Worm (Caenorhabditis elegans) whole organism, L4 larva: ENCODE measurements around the gene sri-25.

ENCODE experiments used
- D1046.2 ChIP-seq: fragments of 200-800 bp; sonication (Bioruptor generic); IDR thresholded peaks from 2 replicates; pipeline ENCODE4 v1.3.6; 2022; ENCODE audit warnings: missing genetic modification characterization, missing compliant biosample characterization
- F37D6.2 ChIP-seq: sonication (generic microtip); optimal IDR thresholded peaks from 2 replicates; lab custom pipeline; 2016; ENCODE audit warnings: mild to moderate bottlenecking, missing genetic modification characterization, missing compliant biosample characterization
- F49E8.2 ChIP-seq: sonication (generic microtip); optimal IDR thresholded peaks from 2 replicates; lab custom pipeline; 2016; ENCODE audit warnings: missing compliant biosample characterization, mild to moderate bottlenecking, missing genetic modification characterization, borderline replicate concordance
- Y105C5A.15 ChIP-seq: fragments of 200-800 bp; sonication (Bioruptor generic); IDR thresholded peaks from 2 replicates; pipeline ENCODE4 v1.3.6; 2022; ENCODE audit warnings: missing genetic modification characterization, missing compliant biosample characterization
- Y48G9A.11 ChIP-seq: fragments of 200-800 bp; sonication (Bioruptor generic); IDR thresholded peaks from 2 replicates; pipeline ENCODE4 v1.3.6; 2022; ENCODE audit warnings: missing genetic modification reagents, missing genetic modification characterization, missing compliant biosample characterization
- Y5F2A.4 ChIP-seq: fragments of 200-800 bp; sonication (Bioruptor generic); optimal IDR thresholded peaks from 2 replicates; lab custom pipeline; 2018; ENCODE audit warnings: mild to moderate bottlenecking, missing genetic modification characterization, missing compliant biosample characterization
- Y75B8A.6 ChIP-seq: fragments of 200-800 bp; sonication (Bioruptor generic); IDR thresholded peaks from 2 replicates; pipeline ENCODE4 v1.3.6; 2022; ENCODE audit warnings: missing genetic modification reagents, missing genetic modification characterization, missing compliant biosample characterization
- ZK337.2 ChIP-seq: fragments of 200-800 bp; sonication (Bioruptor generic); IDR thresholded peaks from 2 replicates; pipeline ENCODE4 v1.3.6; 2022; ENCODE audit warnings: missing genetic modification reagents, missing genetic modification characterization, missing compliant biosample characterization
- ZK546.5 ChIP-seq, 2 experiments: sonication (generic microtip); optimal IDR thresholded peaks; 2 replicates each; lab custom pipeline; 2017; ENCODE audit warnings: missing biosample characterization in 2 of 2, missing genetic modification characterization in 2 of 2
- arid-1 ChIP-seq: fragments of 200-800 bp; sonication (Bioruptor generic); conservative IDR thresholded peaks from 2 replicates; pipeline ENCODE4 v1.3.6; 2022; ENCODE audit warnings: missing genetic modification reagents, missing genetic modification characterization, missing compliant biosample characterization
- attf-4 ChIP-seq: sonication (generic microtip); optimal IDR thresholded peaks from 3 replicates; lab custom pipeline; 2017; ENCODE audit warnings: missing biosample characterization, missing genetic modification characterization
- ceh-28 ChIP-seq: fragments of 150-350 bp; optimal IDR thresholded peaks from 2 replicates; lab custom pipeline; 2014; ENCODE audit warnings: missing biosample characterization, missing genetic modification reagents, missing genetic modification characterization
- ceh-62 ChIP-seq: sonication (generic microtip); optimal IDR thresholded peaks from 2 replicates; lab custom pipeline; 2017; ENCODE audit warnings: missing biosample characterization, missing genetic modification characterization
- ces-1 ChIP-seq: fragments of 150-350 bp; sonication (generic microtip); optimal IDR thresholded peaks from 4 replicates; lab custom pipeline; 2014; ENCODE audit warnings: missing biosample characterization, missing genetic modification reagents, missing genetic modification characterization
- daf-19 ChIP-seq: fragments of 200-800 bp; sonication (Bioruptor generic); conservative IDR thresholded peaks from 2 replicates; pipeline ENCODE4 v1.3.6; 2022; ENCODE audit warnings: missing genetic modification characterization, missing compliant biosample characterization
- dmd-6 ChIP-seq: fragments of 200-800 bp; sonication (Bioruptor generic); IDR thresholded peaks from 2 replicates; pipeline ENCODE4 v1.3.6; 2022; ENCODE audit warnings: missing genetic modification reagents, missing genetic modification characterization, missing compliant biosample characterization
- dpl-1 ChIP-seq: fragments of 150-350 bp; optimal IDR thresholded peaks from 2 replicates; lab custom pipeline; 2014; ENCODE audit warnings: missing biosample characterization, missing genetic modification reagents, missing genetic modification characterization
- dve-1 ChIP-seq: sonication (generic microtip); optimal IDR thresholded peaks from 2 replicates; lab custom pipeline; 2017; ENCODE audit warnings: antibody characterized with exemption, mild to moderate bottlenecking, missing genetic modification characterization, missing compliant biosample characterization; ENCODE audit not compliant: insufficient read depth
- egl-27 ChIP-seq: sonication (generic microtip); optimal IDR thresholded peaks from 3 replicates; lab custom pipeline; 2017; ENCODE audit warnings: missing biosample characterization, missing genetic modification reagents, missing genetic modification characterization
- egl-43 ChIP-seq: fragments of 200-800 bp; sonication (Bioruptor generic); IDR thresholded peaks from 2 replicates; pipeline ENCODE4 v1.3.6; 2022; ENCODE audit warnings: missing genetic modification reagents, missing genetic modification characterization, missing compliant biosample characterization
- fkh-10 ChIP-seq: fragments of 150-350 bp; optimal IDR thresholded peaks from 2 replicates; lab custom pipeline; 2014; ENCODE audit warnings: missing biosample characterization, missing genetic modification reagents, missing genetic modification characterization
- gei-8 ChIP-seq: fragments of 200-800 bp; sonication (Bioruptor generic); optimal IDR thresholded peaks from 2 replicates; lab custom pipeline; 2018; ENCODE audit warnings: mild to moderate bottlenecking, missing genetic modification characterization, missing compliant biosample characterization
- jun-1 ChIP-seq: fragments of 150-350 bp; optimal IDR thresholded peaks from 2 replicates; lab custom pipeline; 2014; ENCODE audit warnings: missing biosample characterization, missing genetic modification reagents, missing genetic modification characterization
- lim-7 ChIP-seq: fragments of 200-800 bp; sonication (Bioruptor generic); IDR thresholded peaks from 2 replicates; pipeline ENCODE4 v1.3.6; 2022; ENCODE audit warnings: missing genetic modification characterization, missing compliant biosample characterization
- lin-13 ChIP-seq: fragments of 150-350 bp; optimal IDR thresholded peaks from 2 replicates; lab custom pipeline; 2014; ENCODE audit warnings: missing biosample characterization, missing genetic modification reagents, missing genetic modification characterization
- lin-38 ChIP-seq: fragments of 200-800 bp; sonication (Bioruptor generic); IDR thresholded peaks from 2 replicates; pipeline ENCODE4 v1.3.6; 2022; ENCODE audit warnings: missing genetic modification reagents, missing genetic modification characterization, missing compliant biosample characterization
- lsy-2 ChIP-seq, 2 experiments: fragments of 150-350 bp in 1 of 2; sonication (generic microtip) in 1 of 2; optimal IDR thresholded peaks; 2 replicates each; lab custom pipeline; 2014 to 2017; ENCODE audit warnings: missing biosample characterization in 2 of 2, missing genetic modification characterization in 2 of 2
- mxl-3 ChIP-seq: fragments of 200-800 bp; sonication (Bioruptor generic); optimal IDR thresholded peaks from 2 replicates; lab custom pipeline; 2018; ENCODE audit warnings: mild to moderate bottlenecking, missing genetic modification characterization, missing compliant biosample characterization
- nhr-10 ChIP-seq: fragments of 150-350 bp; optimal IDR thresholded peaks from 2 replicates; lab custom pipeline; 2014; ENCODE audit warnings: missing biosample characterization, missing genetic modification characterization
- nhr-102 ChIP-seq: sonication (generic microtip); optimal IDR thresholded peaks from 2 replicates; lab custom pipeline; 2016; ENCODE audit warnings: mild to moderate bottlenecking, missing genetic modification characterization, moderate library complexity, missing compliant biosample characterization
- nhr-237 ChIP-seq: sonication (generic microtip); optimal IDR thresholded peaks from 2 replicates; lab custom pipeline; 2017; ENCODE audit warnings: missing biosample characterization, missing genetic modification characterization
- nhr-25 ChIP-seq: sonication (generic microtip); optimal IDR thresholded peaks from 2 replicates; lab custom pipeline; 2017; ENCODE audit warnings: missing genetic modification characterization, mild to moderate bottlenecking, missing compliant biosample characterization, antibody characterized with exemption, moderate library complexity, borderline replicate concordance; ENCODE audit not compliant: insufficient read depth
- nhr-28 ChIP-seq: fragments of 150-350 bp; optimal IDR thresholded peaks from 2 replicates; lab custom pipeline; 2014; ENCODE audit warnings: missing biosample characterization, missing genetic modification characterization
- nhr-42 ChIP-seq: fragments of 200-800 bp; sonication (Bioruptor generic); IDR thresholded peaks from 2 replicates; pipeline ENCODE4 v1.3.6; 2022; ENCODE audit warnings: missing genetic modification characterization, missing compliant biosample characterization
- nhr-6 ChIP-seq: fragments of 150-350 bp; optimal IDR thresholded peaks from 2 replicates; lab custom pipeline; 2014; ENCODE audit warnings: missing biosample characterization, missing genetic modification characterization
- php-3 ChIP-seq: fragments of 200-800 bp; sonication (Bioruptor generic); IDR thresholded peaks from 2 replicates; pipeline ENCODE4 v1.3.6; 2022; ENCODE audit warnings: missing genetic modification reagents, missing genetic modification characterization, missing compliant biosample characterization
- pqm-1 ChIP-seq: sonication (generic microtip); optimal IDR thresholded peaks from 2 replicates; lab custom pipeline; 2017; ENCODE audit warnings: missing biosample characterization, missing genetic modification characterization
- rbr-2 ChIP-seq: sonication (generic microtip); optimal IDR thresholded peaks from 2 replicates; lab custom pipeline; 2016; ENCODE audit warnings: missing genotype, missing genetic modification characterization, missing compliant biosample characterization
- sdz-12 ChIP-seq: fragments of 200-800 bp; sonication (Bioruptor generic); optimal IDR thresholded peaks from 2 replicates; lab custom pipeline; 2018; ENCODE audit warnings: mild to moderate bottlenecking, missing genetic modification characterization, missing compliant biosample characterization
- snpc-1.2 ChIP-seq: fragments of 200-800 bp; sonication (Bioruptor generic); IDR thresholded peaks from 2 replicates; pipeline ENCODE4 v1.3.6; 2022; ENCODE audit warnings: missing genetic modification reagents, missing genetic modification characterization, missing compliant biosample characterization
- spr-1 ChIP-seq: sonication (generic microtip); optimal IDR thresholded peaks from 2 replicates; lab custom pipeline; 2016; ENCODE audit warnings: mild to moderate bottlenecking, missing genetic modification characterization, missing compliant biosample characterization
- unc-130 ChIP-seq: sonication (generic microtip); optimal IDR thresholded peaks from 2 replicates; lab custom pipeline; 2016; ENCODE audit warnings: missing genetic modification reagents, missing genetic modification characterization, missing compliant biosample characterization
- vab-7 ChIP-seq: fragments of 200-800 bp; sonication (Bioruptor generic); IDR thresholded peaks from 2 replicates; pipeline ENCODE4 v1.3.6; 2022; ENCODE audit warnings: missing genetic modification reagents, missing genetic modification characterization, missing compliant biosample characterization
- zag-1 ChIP-seq: fragments of 150-350 bp; optimal IDR thresholded peaks from 2 replicates; lab custom pipeline; 2014; ENCODE audit warnings: missing biosample characterization, missing genetic modification characterization
- zfp-3 ChIP-seq: fragments of 200-800 bp; sonication (Bioruptor generic); conservative IDR thresholded peaks from 2 replicates; pipeline ENCODE4 v1.3.6; 2022; ENCODE audit warnings: missing genetic modification reagents, missing genetic modification characterization, missing compliant biosample characterization
- zip-11 ChIP-seq: fragments of 200-800 bp; sonication (Bioruptor generic); IDR thresholded peaks from 2 replicates; pipeline ENCODE4 v1.3.6; 2022; ENCODE audit warnings: missing genetic modification characterization, missing compliant biosample characterization
- zip-2 ChIP-seq: fragments of 150-350 bp; optimal IDR thresholded peaks from 2 replicates; lab custom pipeline; 2014; ENCODE audit warnings: missing biosample characterization, missing genetic modification characterization
- ztf-7 ChIP-seq: fragments of 150-350 bp; optimal IDR thresholded peaks from 2 replicates; lab custom pipeline; 2014; ENCODE audit warnings: missing biosample characterization, missing genetic modification characterization

Gene sri-25

DNA sequence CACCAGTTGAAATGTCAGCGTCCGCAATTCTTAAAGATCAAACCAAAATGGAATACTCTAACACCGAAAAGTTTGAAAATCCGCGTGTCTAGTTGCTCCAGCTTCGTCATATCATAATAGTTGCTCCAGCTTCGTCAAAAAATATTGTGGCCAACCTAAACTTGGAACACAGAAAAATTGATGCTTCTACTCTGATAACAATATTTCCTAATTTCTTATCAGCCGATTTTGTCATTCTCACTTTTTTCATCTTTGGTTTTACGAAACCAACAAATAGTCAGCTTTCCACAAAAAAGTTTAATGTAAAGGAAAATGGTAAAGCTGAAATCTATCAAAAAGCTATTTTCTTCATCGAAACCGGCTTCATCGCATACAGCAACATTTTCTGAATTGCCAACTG, 34.4 kb upstream of the sri-25 start, which contains the start of gene fbxa-84:
Gene fbxa-84 (plus strand): TSS at position 34 of the 400 bp plus-strand sequence.
- TF ChIP-seq Y5F2A.4 (GFP tag; lab: Kevin White, UChicago) (no peak), zip-2 (no peak), Y48G9A.11 (GFP tag; lab: Robert Waterston, UW) (no peak), zfp-3 (GFP tag; lab: Robert Waterston, UW) (no peak), dve-1 (peak; percentile 2), ces-1 (GFP tag; lab: Kevin White, UChicago) (no peak), snpc-1.2 (no peak), mxl-3 (no peak), nhr-6 (no peak), Y75B8A.6 (no peak), dmd-6 (GFP tag; lab: Robert Waterston, UW) (peak; percentile 33; the same call in 1 of the 2 replicates), nhr-42 (GFP tag; lab: Robert Waterston, UW) (no peak), pqm-1 (peak; percentile 9), gei-8 (GFP tag; lab: Kevin White, UChicago) (no peak), spr-1 (tag; lab: Kevin White, UChicago) (no peak), ceh-62 (tag; lab: Kevin White, UChicago) (no peak), nhr-28 (tag; lab: Kevin White, UChicago) (peak; percentile 10), dpl-1 (no peak), D1046.2 (GFP tag; lab: Robert Waterston, UW) (no peak)

DNA sequence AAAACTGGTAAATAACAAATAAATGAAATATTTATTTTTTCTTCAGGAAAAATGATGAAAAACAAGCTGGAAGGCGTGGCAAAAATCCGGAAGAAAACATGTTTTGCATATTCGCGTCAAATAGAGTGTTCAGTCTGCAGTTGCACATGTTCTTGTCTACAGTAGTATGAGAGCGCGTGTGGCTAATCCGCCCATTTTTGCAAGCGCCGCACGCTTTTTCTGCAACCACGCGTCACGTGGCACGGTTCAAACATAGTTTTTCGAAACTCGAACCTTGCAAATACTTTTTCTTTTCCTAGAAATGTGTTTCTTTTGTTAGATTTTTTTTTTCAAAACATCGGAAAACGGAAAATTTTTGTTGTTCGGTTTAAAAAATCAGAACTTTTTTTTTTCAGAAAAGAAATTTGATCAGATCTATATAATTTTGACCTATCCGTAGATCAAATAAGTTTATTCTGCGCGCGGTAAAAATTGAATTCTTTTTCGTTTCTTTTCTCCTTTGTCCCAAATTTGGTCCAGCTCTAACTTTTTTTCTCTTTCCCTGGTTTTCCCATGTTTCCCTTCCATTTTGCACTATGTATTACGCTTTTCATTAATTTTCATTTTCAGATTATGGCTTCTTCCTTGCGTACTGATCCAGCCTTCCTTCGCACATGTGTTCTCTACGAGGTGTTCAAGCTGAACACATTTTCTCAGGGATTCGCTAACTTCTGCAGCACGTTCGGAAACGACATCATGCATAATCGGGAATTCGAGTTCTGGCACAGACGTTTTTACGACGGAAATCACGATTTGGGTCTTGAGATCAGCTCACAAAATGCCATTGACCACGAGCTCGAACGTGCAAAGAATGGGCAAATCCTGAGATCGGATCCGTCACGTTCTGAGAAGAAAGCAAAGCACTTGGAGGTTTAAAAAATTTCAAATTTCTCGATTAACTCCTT, 32.4 kb upstream of the sri-25 start, which contains the start of gene Y75B12B.1:
Gene Y75B12B.1 (plus strand): TSS at position 603 of the 944 bp plus-strand sequence.
- TF ChIP-seq nhr-10 (tag; lab: Kevin White, UChicago): no peak
- TF ChIP-seq nhr-28 (tag; lab: Kevin White, UChicago): no peak
- no peak for TF ChIP-seq dve-1
- TF ChIP-seq fkh-10 (GFP tag; lab: Kevin White, UChicago): no peak
- no peak for TF ChIP-seq Y105C5A.15
- TF ChIP-seq F49E8.2 (tag; lab: Kevin White, UChicago): peak; percentile 78
- no peak for TF ChIP-seq egl-27
- 0 out of 2 replicates have a peak, but pooled peaks have one; percentile 4 for TF ChIP-seq arid-1 (GFP tag; lab: Robert Waterston, UW)
- no peak for TF ChIP-seq daf-19 (GFP tag; lab: Robert Waterston, UW)
- no peak for TF ChIP-seq attf-4 (tag; lab: Kevin White, UChicago)
- TF ChIP-seq unc-130: peak; percentile 55
- TF ChIP-seq nhr-237 (tag; lab: Kevin White, UChicago): no peak
- no peak for TF ChIP-seq dmd-6 (GFP tag; lab: Robert Waterston, UW)
- TF ChIP-seq lsy-2 (tag; optimal IDR thresholded peaks at IDR 0.05; lab: Kevin White, UChicago): no peak
- TF ChIP-seq lin-38 (GFP tag; lab: Robert Waterston, UW): peak; percentile 74
- TF ChIP-seq sdz-12 (GFP tag; lab: Kevin White, UChicago): no peak
- no peak for TF ChIP-seq lim-7 (GFP tag; lab: Robert Waterston, UW)
- TF ChIP-seq F37D6.2 (tag; lab: Kevin White, UChicago): no peak
- TF ChIP-seq zip-11 (GFP tag; lab: Robert Waterston, UW): no peak
- TF ChIP-seq egl-43 (GFP tag; lab: Robert Waterston, UW): no peak
- TF ChIP-seq ceh-28: no peak
- TF ChIP-seq jun-1 (tag; lab: Kevin White, UChicago): no peak
- TF ChIP-seq ZK546.5 (tag; optimal IDR thresholded peaks at IDR 0.05; lab: Kevin White, UChicago): no peak
- no peak for TF ChIP-seq nhr-102 (tag; lab: Kevin White, UChicago)
- no peak for TF ChIP-seq Y5F2A.4 (GFP tag; lab: Kevin White, UChicago)
- no peak for TF ChIP-seq ztf-7 (tag; lab: Kevin White, UChicago)
- no peak for TF ChIP-seq nhr-25 (tag; lab: Kevin White, UChicago)
- TF ChIP-seq lin-13 (GFP tag; lab: Kevin White, UChicago): peak; percentile 12
- TF ChIP-seq zip-2: no peak
- TF ChIP-seq Y48G9A.11 (GFP tag; lab: Robert Waterston, UW): peak; percentile 21; the same call in 1 of the 2 replicates
- TF ChIP-seq rbr-2 (tag; lab: Kevin White, UChicago): no peak
- TF ChIP-seq zag-1 (tag; lab: Kevin White, UChicago): no peak
- TF ChIP-seq vab-7 (GFP tag; lab: Robert Waterston, UW): no peak
- TF ChIP-seq php-3: no peak
- TF ChIP-seq ZK337.2 (GFP tag; lab: Robert Waterston, UW): no peak
- no peak for TF ChIP-seq ceh-62 (tag; lab: Kevin White, UChicago)
